Fruit fly (Drosophila melanogaster): ENCODE data around the gene Oga.

The Oga gene

dm6 chr3R:21188540-21189276, 30.2 kb upstream of the Oga start (continued):
- TF ChIP-seq chm (GFP tag; IDR thresholded peaks at IDR 0.05), result peak; percentile 89
- TF ChIP-seq zfh1 (GFP tag; IDR thresholded peaks at IDR 0.05), result peak; percentile 14; the same call in 1 of the 3 replicates
- TF ChIP-seq run (tag; optimal IDR thresholded peaks at IDR 0.05), result peak; percentile 18
- peak; percentile 48 for TF ChIP-seq BtbVII (GFP tag; optimal IDR thresholded peaks at IDR 0.05)
- peak; percentile 30 for TF ChIP-seq CG15601 (tag; optimal IDR thresholded peaks at IDR 0.05)
- TF ChIP-seq CG17829 (tag; optimal IDR thresholded peaks at IDR 0.05), result peak; percentile 17
- peak; percentile 54 for TF ChIP-seq CG17385 (GFP tag; optimal IDR thresholded peaks at IDR 0.05)
- peak; percentile 18 for TF ChIP-seq NK7.1 (GFP tag; optimal IDR thresholded peaks at IDR 0.05)
- TF ChIP-seq pfk (GFP tag; optimal IDR thresholded peaks at IDR 0.05), result peak; percentile 63
- peak; percentile 41 for TF ChIP-seq CG3163 (GFP tag; optimal IDR thresholded peaks at IDR 0.05)
- TF ChIP-seq CG10267 (tag; optimal IDR thresholded peaks at IDR 0.05), result no peak
- peak; percentile 62 for TF ChIP-seq CG6765 (GFP tag; optimal IDR thresholded peaks at IDR 0.05)
- no peak for TF ChIP-seq CG3847 (GFP tag; IDR thresholded peaks at IDR 0.05)
- TF ChIP-seq kah (GFP tag; optimal IDR thresholded peaks at IDR 0.05), result peak; percentile 61
- TF ChIP-seq sug (tag; optimal IDR thresholded peaks at IDR 0.05), result peak; percentile 80
- 0 out of 3 replicates have a peak, but pooled peaks have one; percentile 31 for TF ChIP-seq gce (GFP tag; IDR thresholded peaks at IDR 0.05)
- TF ChIP-seq caup (GFP tag; optimal IDR thresholded peaks at IDR 0.05; ENCODE audit: severe bottlenecking), result peak; percentile 74
- no peak for TF ChIP-seq Dip2 (GFP tag; IDR thresholded peaks at IDR 0.05)
- TF ChIP-seq CG12744 (GFP tag; optimal IDR thresholded peaks at IDR 0.05), result no peak
- TF ChIP-seq lbe (GFP tag; optimal IDR thresholded peaks at IDR 0.05), result peak; percentile 56
- peak; percentile 74; the same call in 2 of the 3 replicates for TF ChIP-seq sr (GFP tag; IDR thresholded peaks at IDR 0.05)
- peak; percentile 15 for TF ChIP-seq Hand (GFP tag; optimal IDR thresholded peaks at IDR 0.05)
- peak; percentile 12 for TF ChIP-seq CG17359 (tag; optimal IDR thresholded peaks at IDR 0.05)
- TF ChIP-seq trem (tag; optimal IDR thresholded peaks at IDR 0.05), result peak; percentile 12
- peak; percentile 71 for TF ChIP-seq CG18599 (GFP tag; optimal IDR thresholded peaks at IDR 0.05)
- 0 out of 2 replicates have a peak, but pooled peaks have one; percentile 32 for TF ChIP-seq Rfx (GFP tag; IDR thresholded peaks at IDR 0.05)
- TF ChIP-seq CG10959 (GFP tag; IDR thresholded peaks at IDR 0.05), result no peak
- no peak for TF ChIP-seq CG8944 (GFP tag; optimal IDR thresholded peaks at IDR 0.05)
- no peak for TF ChIP-seq fd96Cb (tag; optimal IDR thresholded peaks at IDR 0.05)
- no peak for TF ChIP-seq Fer3 (tag; optimal IDR thresholded peaks at IDR 0.05)
- peak in 1 of 2 experiments; percentile 78 for TF ChIP-seq insv (GFP tag; optimal IDR thresholded peaks at IDR 0.05)
- TF ChIP-seq az2 (GFP tag; optimal IDR thresholded peaks at IDR 0.05), result no peak
- no peak for TF ChIP-seq Rx (GFP tag; IDR thresholded peaks at IDR 0.05)
- peak; percentile 52; the same call in 1 of the 2 replicates for TF ChIP-seq Bgb (GFP tag; IDR thresholded peaks at IDR 0.05; ENCODE audit: partially characterized antibody)
- TF ChIP-seq CG34422 (GFP tag; IDR thresholded peaks at IDR 0.05), result peak; percentile 90
- TF ChIP-seq CG43689 (GFP tag; IDR thresholded peaks at IDR 0.05), result no peak
- TF ChIP-seq scrt (GFP tag; optimal IDR thresholded peaks at IDR 0.05), result peak; percentile 46
- peak; percentile 39 for TF ChIP-seq chn (GFP tag; optimal IDR thresholded peaks at IDR 0.05)
- no peak for TF ChIP-seq ATbp (GFP tag; optimal IDR thresholded peaks at IDR 0.05)
- peak; percentile 35 for TF ChIP-seq CG1603 (tag; optimal IDR thresholded peaks at IDR 0.05)
- TF ChIP-seq wdn (GFP tag; IDR thresholded peaks at IDR 0.05), result peak; percentile 8; the same call in 1 of the 2 replicates
- peak; percentile 52 for TF ChIP-seq CG6813 (GFP tag; optimal IDR thresholded peaks at IDR 0.05)
- TF ChIP-seq gcm (GFP tag; optimal IDR thresholded peaks at IDR 0.05), result peak; percentile 53
- TF ChIP-seq Scr (GFP tag; IDR thresholded peaks at IDR 0.05; ENCODE audit: partially characterized antibody), result 0 out of 2 replicates have a peak, but pooled peaks have one; percentile 26
- peak; percentile 56; the same call in 1 of the 2 replicates for TF ChIP-seq tna (GFP tag; IDR thresholded peaks at IDR 0.05; ENCODE audit: partially characterized antibody)
- TF ChIP-seq Jarid2 (GFP tag; optimal IDR thresholded peaks at IDR 0.05), result peak; percentile 98
- TF ChIP-seq fd64A (GFP tag; optimal IDR thresholded peaks at IDR 0.05), result peak; percentile 32
- peak; percentile 78 for TF ChIP-seq Fer1 (GFP tag; optimal IDR thresholded peaks at IDR 0.05)
